Fruit fly (Drosophila melanogaster) whole organism, embryonic: Measurements from ENCODE around the gene CG42553.
A peak's percentile ranks its signal among the peaks of the same experiment; 100 is the strongest.

Experiments
- ATbp ChIP-seq: fragments of 200-800 bp; sonication (Bioruptor generic); optimal IDR thresholded peaks from 2 replicates; lab custom pipeline; 2017; ENCODE audit warnings: missing biosample characterization, mild to moderate bottlenecking, missing genetic modification characterization, missing genetic modification reagents
- Bdp1 ChIP-seq: fragments of 200-800 bp; sonication (Bioruptor generic); optimal IDR thresholded peaks from 3 replicates; lab custom pipeline; 2016; ENCODE audit warnings: missing biosample characterization, missing genetic modification characterization
- CG11085 ChIP-seq: fragments of 200-800 bp; sonication (Bioruptor generic); IDR thresholded peaks from 2 replicates; pipeline ENCODE4 v1.3.6; 2022; ENCODE audit warnings: missing biosample characterization, missing genetic modification characterization
- CG12942 ChIP-seq: fragments of 200-800 bp; sonication (Bioruptor generic); optimal IDR thresholded peaks from 3 replicates; lab custom pipeline; 2016; ENCODE audit warnings: missing biosample characterization, missing genetic modification characterization
- CG13123 ChIP-seq: fragments of 200-800 bp; sonication (Bioruptor generic); optimal IDR thresholded peaks from 2 replicates; lab custom pipeline; 2016; ENCODE audit warnings: missing biosample characterization, missing genetic modification characterization
- CG1602 ChIP-seq: fragments of 200-800 bp; sonication (Bioruptor generic); optimal IDR thresholded peaks from 3 replicates; lab custom pipeline; 2016; ENCODE audit warnings: missing biosample characterization, missing genetic modification characterization
- CG1792 ChIP-seq: fragments of 200-800 bp; sonication (Bioruptor generic); optimal IDR thresholded peaks from 2 replicates; lab custom pipeline; 2016; ENCODE audit warnings: missing biosample characterization, missing genetic modification characterization
- CG18599 ChIP-seq: fragments of 200-800 bp; sonication (Bioruptor generic); optimal IDR thresholded peaks from 3 replicates; lab custom pipeline; 2017; ENCODE audit warnings: missing biosample characterization, missing genetic modification characterization, mild to moderate bottlenecking, moderate library complexity, missing genetic modification reagents
- CG2116 ChIP-seq: fragments of 200-800 bp; sonication (Bioruptor generic); optimal IDR thresholded peaks from 3 replicates; lab custom pipeline; 2018; ENCODE audit warnings: missing biosample characterization, mild to moderate bottlenecking, missing genetic modification characterization
- CG2199 ChIP-seq: fragments of 200-800 bp; sonication (Bioruptor generic); IDR thresholded peaks from 3 replicates; pipeline ENCODE4 v1.3.6; 2022; ENCODE audit warnings: missing biosample characterization, missing genetic modification characterization
- CG2202 ChIP-seq: fragments of 200-800 bp; sonication (Bioruptor generic); optimal IDR thresholded peaks from 2 replicates; lab custom pipeline; 2018; ENCODE audit warnings: missing biosample characterization, mild to moderate bottlenecking, missing genetic modification characterization
- CG3281 ChIP-seq: fragments of 200-800 bp; sonication (Bioruptor generic); optimal IDR thresholded peaks from 3 replicates; lab custom pipeline; 2017; ENCODE audit warnings: missing biosample characterization, mild to moderate bottlenecking, missing genetic modification characterization
- CG4424 ChIP-seq: fragments of 200-800 bp; sonication (Bioruptor generic); optimal IDR thresholded peaks from 3 replicates; lab custom pipeline; 2016; ENCODE audit warnings: missing biosample characterization, missing genetic modification characterization
- CG7839 ChIP-seq: fragments of 200-800 bp; sonication (Bioruptor generic); optimal IDR thresholded peaks from 3 replicates; lab custom pipeline; 2018; ENCODE audit warnings: missing biosample characterization, mild to moderate bottlenecking, missing genetic modification characterization, moderate library complexity
- CG8281 ChIP-seq: fragments of 200-800 bp; sonication (Bioruptor generic); optimal IDR thresholded peaks from 2 replicates; lab custom pipeline; 2018; ENCODE audit warnings: missing biosample characterization, mild to moderate bottlenecking, missing genetic modification characterization, moderate library complexity
- CG8388 ChIP-seq: fragments of 200-800 bp; sonication (Bioruptor generic); optimal IDR thresholded peaks from 2 replicates; lab custom pipeline; 2019; ENCODE audit warnings: missing biosample characterization, mild to moderate bottlenecking, missing genetic modification characterization, moderate library complexity
- CG9817 ChIP-seq: fragments of 200-800 bp; sonication (Bioruptor generic); optimal IDR thresholded peaks from 2 replicates; lab custom pipeline; 2018; ENCODE audit warnings: missing biosample characterization, mild to moderate bottlenecking, missing genetic modification characterization, moderate library complexity
- E2f2 ChIP-seq: fragments of 200-800 bp; sonication (Bioruptor generic); IDR thresholded peaks from 2 replicates; pipeline ENCODE4 v1.3.6; 2022; ENCODE audit warnings: missing biosample characterization, missing genetic modification characterization
- HLH4C ChIP-seq: fragments of 200-800 bp; sonication (Bioruptor generic); IDR thresholded peaks from 3 replicates; pipeline ENCODE4 v1.3.6; 2022; ENCODE audit warnings: missing biosample characterization, missing genetic modification characterization; ENCODE audit not compliant: partially characterized antibody
- HmgZ ChIP-seq: fragments of 200-800 bp; sonication (Bioruptor generic); optimal IDR thresholded peaks from 2 replicates; lab custom pipeline; 2018; ENCODE audit warnings: missing biosample characterization, mild to moderate bottlenecking, missing genetic modification characterization
- NFAT ChIP-seq: fragments of 200-800 bp; sonication (Bioruptor generic); IDR thresholded peaks from 2 replicates; pipeline ENCODE4 v1.3.6; 2022; ENCODE audit warnings: missing biosample characterization, missing genetic modification characterization
- Nf-YB ChIP-seq: fragments of 200-800 bp; sonication (Bioruptor generic); optimal IDR thresholded peaks from 3 replicates; lab custom pipeline; 2019; ENCODE audit warnings: missing biosample characterization, mild to moderate bottlenecking, missing genetic modification characterization, moderate library complexity
- PHDP ChIP-seq: fragments of 200-800 bp; sonication (Bioruptor generic); optimal IDR thresholded peaks from 3 replicates; lab custom pipeline; 2018; ENCODE audit warnings: missing biosample characterization, mild to moderate bottlenecking, missing genetic modification characterization, moderate library complexity
- Stat92E ChIP-seq, 3 experiments: fragments of >200 bp in 2 of 3; fragments of 200-800 bp in 1 of 3; sonication (Bioruptor generic) in 1 of 3; optimal IDR thresholded peaks; 2 replicates each; lab custom pipeline; 2017 to 2019; ENCODE audit warnings: missing biosample characterization in 3 of 3, missing genetic modification characterization in 3 of 3, mild to moderate bottlenecking in 1 of 3, moderate library complexity in 1 of 3
- Xbp1 ChIP-seq: fragments of 200-800 bp; sonication (Bioruptor generic); optimal IDR thresholded peaks from 3 replicates; lab custom pipeline; 2016; ENCODE audit warnings: missing biosample characterization, mild to moderate bottlenecking, missing genetic modification characterization
- ato ChIP-seq: fragments of 200-800 bp; sonication (Bioruptor generic); IDR thresholded peaks from 2 replicates; pipeline ENCODE4 v1.3.6; 2022; ENCODE audit warnings: missing biosample characterization, missing genetic modification characterization; ENCODE audit not compliant: partially characterized antibody
- bsh ChIP-seq, 2 experiments: fragments of 200-800 bp; sonication (Bioruptor generic); optimal IDR thresholded peaks; 2 replicates each; lab custom pipeline; 2017 to 2018; ENCODE audit warnings: mild to moderate bottlenecking in 2 of 2, missing biosample characterization in 2 of 2, missing genetic modification characterization in 2 of 2, moderate library complexity in 1 of 2
- ci ChIP-seq: fragments of 200-800 bp; sonication (Bioruptor generic); IDR thresholded peaks from 3 replicates; pipeline ENCODE4 v1.3.6; 2022; ENCODE audit warnings: missing biosample characterization, missing genetic modification characterization
- croc ChIP-seq: fragments of 200-800 bp; sonication (Bioruptor generic); conservative IDR thresholded peaks from 3 replicates; pipeline ENCODE4 v1.3.6; 2022; ENCODE audit warnings: missing biosample characterization, missing genetic modification characterization
- dysf ChIP-seq: fragments of 200-800 bp; sonication (Bioruptor generic); IDR thresholded peaks from 3 replicates; pipeline ENCODE4 v1.3.6; 2022; ENCODE audit warnings: missing biosample characterization, missing genetic modification characterization
- esg ChIP-seq: fragments of 200-800 bp; sonication (Bioruptor generic); conservative IDR thresholded peaks from 2 replicates; pipeline ENCODE4 v1.3.6; 2022; ENCODE audit warnings: missing biosample characterization, missing genetic modification characterization
- eyg ChIP-seq: fragments of 200-800 bp; sonication (Bioruptor generic); optimal IDR thresholded peaks from 3 replicates; lab custom pipeline; 2016; ENCODE audit warnings: missing biosample characterization, missing genetic modification characterization
- fd96Cb ChIP-seq: fragments of 200-800 bp; sonication (Bioruptor generic); optimal IDR thresholded peaks from 2 replicates; lab custom pipeline; 2018; ENCODE audit warnings: missing biosample characterization, mild to moderate bottlenecking, missing genetic modification characterization, moderate library complexity
- gcm ChIP-seq: fragments of 200-800 bp; sonication (Bioruptor generic); optimal IDR thresholded peaks from 2 replicates; lab custom pipeline; 2019; ENCODE audit warnings: missing biosample characterization, mild to moderate bottlenecking, missing genetic modification characterization, moderate library complexity
- grau ChIP-seq: fragments of 200-800 bp; optimal IDR thresholded peaks from 3 replicates; lab custom pipeline; 2019; ENCODE audit warnings: missing biosample characterization, mild to moderate bottlenecking, missing genetic modification characterization, moderate library complexity
- gsb-n ChIP-seq: fragments of 200-800 bp; sonication (Bioruptor generic); optimal IDR thresholded peaks from 3 replicates; lab custom pipeline; 2018; ENCODE audit warnings: missing biosample characterization, mild to moderate bottlenecking, missing genetic modification characterization
- ken ChIP-seq: fragments of 200-800 bp; sonication (Bioruptor generic); IDR thresholded peaks from 3 replicates; pipeline ENCODE4 v1.3.6; 2022; ENCODE audit warnings: missing biosample characterization, missing genetic modification characterization
- maf-S ChIP-seq: fragments of 200-800 bp; sonication (Bioruptor generic); optimal IDR thresholded peaks from 2 replicates; lab custom pipeline; 2016; ENCODE audit warnings: missing biosample characterization, missing genetic modification characterization
- oc ChIP-seq: fragments of 200-800 bp; sonication (Bioruptor generic); optimal IDR thresholded peaks from 2 replicates; lab custom pipeline; 2018; ENCODE audit warnings: missing biosample characterization, mild to moderate bottlenecking, missing genetic modification characterization, moderate library complexity
- pan ChIP-seq, 4 experiments: fragments of >200 bp in 3 of 4; fragments of 200-800 bp in 1 of 4; sonication (Bioruptor generic) in 1 of 4; optimal IDR thresholded peaks in 3 of 4; IDR thresholded peaks in 1 of 4; 2 replicates each; pipeline versions ENCODE4 v1.3.6 to Lab custom; 2017 to 2022; ENCODE audit warnings: missing biosample characterization in 2 of 4, missing genetic modification characterization in 2 of 4, mixed read lengths in 1 of 4
- peb ChIP-seq: fragments of 200-800 bp; sonication (Bioruptor generic); IDR thresholded peaks from 2 replicates; pipeline ENCODE4 v1.3.6; 2022; ENCODE audit warnings: missing biosample characterization, missing genetic modification characterization
- pho ChIP-seq: fragments of 200-800 bp; sonication (Bioruptor generic); optimal IDR thresholded peaks from 2 replicates; lab custom pipeline; 2016; ENCODE audit warnings: missing biosample characterization, missing genetic modification characterization
- prd ChIP-seq, 3 experiments: fragments of >200 bp in 2 of 3; fragments of 200-800 bp in 1 of 3; sonication (Bioruptor generic) in 1 of 3; optimal IDR thresholded peaks in 2 of 3; IDR thresholded peaks in 1 of 3; 2 replicates in 2 of 3; 3 replicates in 1 of 3; pipeline versions ENCODE4 v1.3.6 to Lab custom; 2017 to 2022; ENCODE audit warnings: missing biosample characterization in 1 of 3, missing genetic modification characterization in 1 of 3
- ro ChIP-seq: fragments of 200-800 bp; sonication (Bioruptor generic); IDR thresholded peaks from 2 replicates; pipeline ENCODE4 v1.3.6; 2022; ENCODE audit warnings: missing biosample characterization, missing genetic modification characterization
- slbo ChIP-seq: fragments of 200-800 bp; sonication (Bioruptor generic); IDR thresholded peaks from 2 replicates; pipeline ENCODE4 v1.3.6; 2022; ENCODE audit warnings: missing biosample characterization, missing genetic modification characterization
- so ChIP-seq: fragments of 200-800 bp; sonication (Bioruptor generic); IDR thresholded peaks from 3 replicates; pipeline ENCODE4 v1.3.6; 2022; ENCODE audit warnings: missing biosample characterization, missing genetic modification characterization
- tgo ChIP-seq: fragments of 200-800 bp; sonication (Bioruptor generic); IDR thresholded peaks from 3 replicates; pipeline ENCODE4 v1.3.6; 2022; ENCODE audit warnings: missing biosample characterization, missing genetic modification characterization
- tio ChIP-seq: fragments of 200-800 bp; sonication (Bioruptor generic); optimal IDR thresholded peaks from 2 replicates; lab custom pipeline; 2017; ENCODE audit warnings: missing biosample characterization, missing genetic modification characterization, inconsistent platforms
- wdn ChIP-seq: fragments of 200-800 bp; sonication (Bioruptor generic); IDR thresholded peaks from 2 replicates; pipeline ENCODE4 v1.3.6; 2022; ENCODE audit warnings: missing biosample characterization, missing genetic modification characterization

Gene CG42553

DNA sequence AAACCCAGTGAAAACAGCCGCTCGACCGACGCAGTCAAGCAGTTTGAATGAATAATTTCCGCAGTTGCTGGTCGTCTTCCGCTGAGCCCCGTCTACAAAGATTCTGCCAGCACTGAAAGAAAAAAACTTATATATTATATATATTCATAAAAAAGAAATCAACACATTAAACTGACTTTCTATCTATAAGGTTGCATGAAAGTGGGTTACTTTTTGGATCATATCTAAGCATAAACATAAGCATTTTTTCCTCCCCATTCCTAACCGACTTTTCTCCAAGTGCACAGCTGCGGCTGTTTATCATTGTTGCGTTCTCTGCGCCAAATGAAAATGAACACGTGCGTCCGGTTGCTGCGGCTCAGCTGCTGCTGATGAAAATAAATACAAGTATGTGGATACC, 13.6 kb upstream of the CG42553 start (continued):
- TF ChIP-seq wdn (GFP tag; lab: Robert Waterston, UW), result 0 out of 2 replicates have a peak, but pooled peaks have one; percentile 35
- TF ChIP-seq maf-S (GFP tag; lab: Kevin White, UChicago), result no peak
- TF ChIP-seq eyg, result no peak
- TF ChIP-seq CG7839 (tag; lab: Kevin White, UChicago), result peak; percentile 78
- TF ChIP-seq HmgZ (tag; lab: Kevin White, UChicago), result peak; percentile 39
- peak; percentile 78 for TF ChIP-seq esg
- TF ChIP-seq CG4424 (GFP tag; lab: Kevin White, UChicago), result peak; percentile 67
- TF ChIP-seq ato (GFP tag; lab: Robert Waterston, UW), result no peak
- peak; percentile 52 for TF ChIP-seq CG3281 (GFP tag; lab: Kevin White, UChicago)
- TF ChIP-seq ATbp, result peak; percentile 81
- peak; percentile 68 for TF ChIP-seq slbo (GFP tag; lab: Robert Waterston, UW)
- peak; percentile 59 for TF ChIP-seq CG18599 (GFP tag; lab: Kevin White, UChicago)
- TF ChIP-seq CG2116 (GFP tag; lab: Kevin White, UChicago), result peak; percentile 6
- TF ChIP-seq CG8281 (tag; lab: Kevin White, UChicago), result no peak
- TF ChIP-seq bsh (GFP tag; optimal IDR thresholded peaks at IDR 0.05; lab: Kevin White, UChicago), result peak; percentile 68 to 80
- no peak for TF ChIP-seq Bdp1 (GFP tag; lab: Kevin White, UChicago)
- peak; percentile 74 for TF ChIP-seq CG8388 (GFP tag; lab: Kevin White, UChicago)
- TF ChIP-seq dysf (GFP tag; lab: Robert Waterston, UW), result peak; percentile 85
- peak; percentile 10 for TF ChIP-seq CG12942 (GFP tag; lab: Kevin White, UChicago)
- peak; percentile 74 for TF ChIP-seq Xbp1 (GFP tag; lab: Kevin White, UChicago)
- TF ChIP-seq NFAT (GFP tag; lab: Robert Waterston, UW), result 0 out of 2 replicates have a peak, but pooled peaks have one; percentile 32
- peak; percentile 61 for TF ChIP-seq CG9817
- peak; percentile 53 for TF ChIP-seq tio (GFP tag; lab: Kevin White, UChicago)
- no peak for TF ChIP-seq CG1792 (GFP tag; lab: Kevin White, UChicago)
- TF ChIP-seq gcm (GFP tag; lab: Kevin White, UChicago), result peak; percentile 73
- TF ChIP-seq oc (tag; lab: Kevin White, UChicago), result peak; percentile 48
- 0 out of 3 replicates have a peak, but pooled peaks have one; percentile 52 for TF ChIP-seq CG2199 (GFP tag; lab: Robert Waterston, UW)
- TF ChIP-seq grau (tag; lab: Kevin White, UChicago), result peak; percentile 66
- TF ChIP-seq pho (GFP tag; lab: Kevin White, UChicago), result no peak
- peak; percentile 92 for TF ChIP-seq ci
- peak; percentile 58 for TF ChIP-seq gsb-n
- TF ChIP-seq Nf-YB, result peak; percentile 20
- TF ChIP-seq Stat92E (GFP tag; optimal IDR thresholded peaks at IDR 0.05; lab: Kevin White, UChicago), result no peak
- peak; percentile 16 for TF ChIP-seq CG13123 (GFP tag; lab: Kevin White, UChicago)
- TF ChIP-seq CG1602 (GFP tag; lab: Kevin White, UChicago), result peak; percentile 51
- TF ChIP-seq croc (GFP tag; lab: Robert Waterston, UW), result peak; percentile 66
- no peak for TF ChIP-seq pan (optimal IDR thresholded peaks at IDR 0.05; lab: Kevin White, UChicago)
- peak in 1 of 2 experiments; percentile 80 for TF ChIP-seq pan (GFP tag; optimal IDR thresholded peaks at IDR 0.05 in 1 of 2, IDR thresholded peaks at IDR 0.05 in 1 of 2)
- peak; percentile 81 for TF ChIP-seq so (GFP tag; lab: Robert Waterston, UW)
- TF ChIP-seq ro (GFP tag; lab: Robert Waterston, UW), result peak; percentile 17; the same call in 1 of the 2 replicates
- TF ChIP-seq PHDP (tag; lab: Kevin White, UChicago), result peak; percentile 71
- TF ChIP-seq CG11085 (GFP tag; lab: Robert Waterston, UW), result peak; percentile 35; the same call in 1 of the 2 replicates
- peak; percentile 87 for TF ChIP-seq tgo (GFP tag; lab: Robert Waterston, UW)
- TF ChIP-seq peb (GFP tag; lab: Robert Waterston, UW), result peak; percentile 40; the same call in 1 of the 2 replicates
- no peak for TF ChIP-seq HLH4C (GFP tag; lab: Robert Waterston, UW)
- peak; percentile 38; the same call in 1 of the 2 replicates for TF ChIP-seq E2f2 (GFP tag; lab: Robert Waterston, UW)
- TF ChIP-seq fd96Cb (tag; lab: Kevin White, UChicago), result peak; percentile 77
- TF ChIP-seq ken, result peak; percentile 72
- no peak for TF ChIP-seq prd (optimal IDR thresholded peaks at IDR 0.05; lab: Kevin White, UChicago)
- TF ChIP-seq prd (GFP tag; IDR thresholded peaks at IDR 0.05; lab: Robert Waterston, UW), result peak; percentile 84
- TF ChIP-seq CG2202 (tag; lab: Kevin White, UChicago), result peak; percentile 29
